Worm (Caenorhabditis elegans) whole organism, late embryonic: Measurements from ENCODE around the gene oac-11.

Experiments
- F13H6.1 ChIP-seq: sonication (generic microtip); optimal IDR thresholded peaks from 2 replicates; lab custom pipeline; 2016; ENCODE audit warnings: missing genetic modification characterization, missing compliant biosample characterization
- ceh-19 ChIP-seq: fragments of 200-800 bp; sonication (Bioruptor generic); optimal IDR thresholded peaks from 2 replicates; lab custom pipeline; 2018; ENCODE audit warnings: mild to moderate bottlenecking, missing genetic modification characterization, missing compliant biosample characterization
- pros-1 ChIP-seq: fragments of 150-350 bp; optimal IDR thresholded peaks from 2 replicates; lab custom pipeline; 2014; ENCODE audit warnings: missing biosample characterization, missing genetic modification reagents, missing genetic modification characterization

- TF ChIP-seq ceh-19 (GFP tag; lab: Kevin White, UChicago) (no peak), pros-1 (tag; lab: Kevin White, UChicago) (no peak), F13H6.1 (tag; lab: Kevin White, UChicago) (no peak)
These were observed 16.4 kb upstream of the oac-11 start, which contains the start of gene nep-3 for ce11 chrII:3877127-3877526.
